Worm (Caenorhabditis elegans) whole organism, midembryonic: ENCODE data around the gene Y26E6A.3.

Experiments
- flt-1 ChIP-seq: fragments of 200-800 bp; sonication (Bioruptor generic); IDR thresholded peaks from 2 replicates; pipeline ENCODE4 v1.3.6; 2022; ENCODE audit warnings: missing genetic modification characterization, missing compliant biosample characterization
- klf-2 ChIP-seq: fragments of 200-800 bp; sonication (Bioruptor generic); conservative IDR thresholded peaks from 2 replicates; pipeline ENCODE4 v1.3.6; 2022; ENCODE audit warnings: missing genetic modification reagents, missing genetic modification characterization, missing compliant biosample characterization
- med-1 ChIP-seq: sonication (generic microtip); optimal IDR thresholded peaks from 2 replicates; lab custom pipeline; 2017; ENCODE audit warnings: missing genetic modification characterization, mild to moderate bottlenecking, missing compliant biosample characterization, antibody characterized with exemption, missing genetic modification reagents; ENCODE audit not compliant: insufficient read depth
- ref-1 ChIP-seq: fragments of 200-800 bp; sonication (Bioruptor generic); conservative IDR thresholded peaks from 2 replicates; pipeline ENCODE4 v1.3.6; 2022; ENCODE audit warnings: missing genetic modification reagents, missing genetic modification characterization, missing compliant biosample characterization
- ztf-23 ChIP-seq: fragments of 200-800 bp; sonication (Bioruptor generic); IDR thresholded peaks from 2 replicates; pipeline ENCODE4 v1.3.6; 2022; ENCODE audit warnings: missing genetic modification reagents, missing genetic modification characterization, missing compliant biosample characterization

ce11 chrX:13939388-13939787 lies 29.6 kb upstream of the Y26E6A.3 start:
- TF ChIP-seq ztf-23 (GFP tag; lab: Robert Waterston, UW): no peak
- no peak for TF ChIP-seq ref-1 (GFP tag; lab: Robert Waterston, UW)
- TF ChIP-seq flt-1: no peak
- no peak for TF ChIP-seq med-1 (GFP tag; lab: Kevin White, UChicago)
- no peak for TF ChIP-seq klf-2 (GFP tag; lab: Robert Waterston, UW)
